Worm (Caenorhabditis elegans) whole organism, L4 larva: ENCODE measurements around the gene K08D8.1.

Source experiments
- F26F4.8 ChIP-seq: fragments of 200-800 bp; sonication (Bioruptor generic); conservative IDR thresholded peaks from 2 replicates; pipeline ENCODE4 v1.3.6; 2022; ENCODE audit warnings: missing genetic modification characterization, missing compliant biosample characterization
- F37D6.2 ChIP-seq: sonication (generic microtip); optimal IDR thresholded peaks from 2 replicates; lab custom pipeline; 2016; ENCODE audit warnings: mild to moderate bottlenecking, missing genetic modification characterization, missing compliant biosample characterization
- F49E8.2 ChIP-seq: sonication (generic microtip); optimal IDR thresholded peaks from 2 replicates; lab custom pipeline; 2016; ENCODE audit warnings: missing compliant biosample characterization, mild to moderate bottlenecking, missing genetic modification characterization, borderline replicate concordance
- T26A8.4 ChIP-seq: fragments of 200-800 bp; sonication (Bioruptor generic); IDR thresholded peaks from 2 replicates; pipeline ENCODE4 v1.3.6; 2022; ENCODE audit warnings: missing genetic modification characterization, missing compliant biosample characterization
- Y48G9A.11 ChIP-seq: fragments of 200-800 bp; sonication (Bioruptor generic); IDR thresholded peaks from 2 replicates; pipeline ENCODE4 v1.3.6; 2022; ENCODE audit warnings: missing genetic modification reagents, missing genetic modification characterization, missing compliant biosample characterization
- Y5F2A.4 ChIP-seq: fragments of 200-800 bp; sonication (Bioruptor generic); optimal IDR thresholded peaks from 2 replicates; lab custom pipeline; 2018; ENCODE audit warnings: mild to moderate bottlenecking, missing genetic modification characterization, missing compliant biosample characterization
- Y75B8A.6 ChIP-seq: fragments of 200-800 bp; sonication (Bioruptor generic); IDR thresholded peaks from 2 replicates; pipeline ENCODE4 v1.3.6; 2022; ENCODE audit warnings: missing genetic modification reagents, missing genetic modification characterization, missing compliant biosample characterization
- aly-2 ChIP-seq: sonication (generic microtip); optimal IDR thresholded peaks from 2 replicates; lab custom pipeline; 2018; ENCODE audit warnings: missing biosample characterization, missing genetic modification characterization
- arid-1 ChIP-seq: fragments of 200-800 bp; sonication (Bioruptor generic); conservative IDR thresholded peaks from 2 replicates; pipeline ENCODE4 v1.3.6; 2022; ENCODE audit warnings: missing genetic modification reagents, missing genetic modification characterization, missing compliant biosample characterization
- ceh-28 ChIP-seq: fragments of 150-350 bp; optimal IDR thresholded peaks from 2 replicates; lab custom pipeline; 2014; ENCODE audit warnings: missing biosample characterization, missing genetic modification reagents, missing genetic modification characterization
- ceh-32 ChIP-seq: sonication (generic microtip); optimal IDR thresholded peaks from 2 replicates; lab custom pipeline; 2016; ENCODE audit warnings: mild to moderate bottlenecking, missing genetic modification characterization, missing compliant biosample characterization; ENCODE audit not compliant: poor library complexity
- ceh-62 ChIP-seq: sonication (generic microtip); optimal IDR thresholded peaks from 2 replicates; lab custom pipeline; 2017; ENCODE audit warnings: missing biosample characterization, missing genetic modification characterization
- ctbp-1 ChIP-seq: fragments of 200-800 bp; sonication (Bioruptor generic); IDR thresholded peaks from 2 replicates; pipeline ENCODE4 v1.3.6; 2022; ENCODE audit warnings: missing genetic modification reagents, missing genetic modification characterization, missing compliant biosample characterization
- daf-12 ChIP-seq: fragments of 150-350 bp; optimal IDR thresholded peaks from 2 replicates; lab custom pipeline; 2014; ENCODE audit warnings: missing biosample characterization, missing genetic modification reagents, missing genetic modification characterization
- dmd-6 ChIP-seq: fragments of 200-800 bp; sonication (Bioruptor generic); IDR thresholded peaks from 2 replicates; pipeline ENCODE4 v1.3.6; 2022; ENCODE audit warnings: missing genetic modification reagents, missing genetic modification characterization, missing compliant biosample characterization
- dmd-8 ChIP-seq: fragments of 200-800 bp; sonication (Bioruptor generic); IDR thresholded peaks from 2 replicates; pipeline ENCODE4 v1.3.6; 2022; ENCODE audit warnings: missing genetic modification characterization, missing compliant biosample characterization
- egl-27 ChIP-seq: sonication (generic microtip); optimal IDR thresholded peaks from 3 replicates; lab custom pipeline; 2017; ENCODE audit warnings: missing biosample characterization, missing genetic modification reagents, missing genetic modification characterization
- egl-43 ChIP-seq: fragments of 200-800 bp; sonication (Bioruptor generic); IDR thresholded peaks from 2 replicates; pipeline ENCODE4 v1.3.6; 2022; ENCODE audit warnings: missing genetic modification reagents, missing genetic modification characterization, missing compliant biosample characterization
- fos-1 ChIP-seq: fragments of 150-350 bp; optimal IDR thresholded peaks from 2 replicates; lab custom pipeline; 2014; ENCODE audit warnings: missing biosample characterization, missing genetic modification characterization
- gei-8 ChIP-seq: fragments of 200-800 bp; sonication (Bioruptor generic); optimal IDR thresholded peaks from 2 replicates; lab custom pipeline; 2018; ENCODE audit warnings: mild to moderate bottlenecking, missing genetic modification characterization, missing compliant biosample characterization
- hif-1 ChIP-seq, 2 experiments: sonication (generic microtip); optimal IDR thresholded peaks; 2 replicates each; lab custom pipeline; 2016 to 2017; ENCODE audit warnings: missing compliant biosample characterization in 2 of 2, missing genetic modification characterization in 2 of 2, missing genetic modification reagents in 2 of 2, missing genotype in 2 of 2, mild to moderate bottlenecking in 1 of 2
- hlh-11 ChIP-seq: fragments of 200-800 bp; sonication (Bioruptor generic); optimal IDR thresholded peaks from 2 replicates; lab custom pipeline; 2018; ENCODE audit warnings: mild to moderate bottlenecking, missing genetic modification characterization, missing compliant biosample characterization
- jun-1 ChIP-seq: fragments of 150-350 bp; optimal IDR thresholded peaks from 2 replicates; lab custom pipeline; 2014; ENCODE audit warnings: missing biosample characterization, missing genetic modification reagents, missing genetic modification characterization
- lin-15B ChIP-seq: fragments of 150-350 bp; sonication (generic microtip); optimal IDR thresholded peaks from 3 replicates; lab custom pipeline; 2014; ENCODE audit warnings: missing biosample characterization, missing genetic modification characterization
- lir-3 ChIP-seq: sonication (generic microtip); optimal IDR thresholded peaks from 2 replicates; lab custom pipeline; 2016; ENCODE audit warnings: mild to moderate bottlenecking, missing genetic modification characterization, missing compliant biosample characterization
- lsy-2 ChIP-seq, 2 experiments: fragments of 150-350 bp in 1 of 2; sonication (generic microtip) in 1 of 2; optimal IDR thresholded peaks; 2 replicates each; lab custom pipeline; 2014 to 2017; ENCODE audit warnings: missing biosample characterization in 2 of 2, missing genetic modification characterization in 2 of 2
- madf-9 ChIP-seq: fragments of 200-800 bp; sonication (Bioruptor generic); conservative IDR thresholded peaks from 2 replicates; pipeline ENCODE4 v1.3.6; 2022; ENCODE audit warnings: missing genetic modification reagents, missing genetic modification characterization, missing compliant biosample characterization
- mdt-29 ChIP-seq: fragments of 200-800 bp; sonication (Bioruptor generic); IDR thresholded peaks from 2 replicates; pipeline ENCODE4 v1.3.6; 2022; ENCODE audit warnings: missing genetic modification reagents, missing genetic modification characterization, missing compliant biosample characterization
- nhr-102 ChIP-seq: sonication (generic microtip); optimal IDR thresholded peaks from 2 replicates; lab custom pipeline; 2016; ENCODE audit warnings: mild to moderate bottlenecking, missing genetic modification characterization, moderate library complexity, missing compliant biosample characterization
- nhr-237 ChIP-seq: sonication (generic microtip); optimal IDR thresholded peaks from 2 replicates; lab custom pipeline; 2017; ENCODE audit warnings: missing biosample characterization, missing genetic modification characterization
- nhr-28 ChIP-seq: fragments of 150-350 bp; optimal IDR thresholded peaks from 2 replicates; lab custom pipeline; 2014; ENCODE audit warnings: missing biosample characterization, missing genetic modification characterization
- nhr-48 ChIP-seq: sonication (generic microtip); optimal IDR thresholded peaks from 2 replicates; lab custom pipeline; 2016; ENCODE audit warnings: mild to moderate bottlenecking, missing genetic modification characterization, missing compliant biosample characterization
- nhr-76 ChIP-seq: fragments of 150-350 bp; optimal IDR thresholded peaks from 2 replicates; lab custom pipeline; 2014; ENCODE audit warnings: missing biosample characterization, missing genetic modification characterization
- nhr-77 ChIP-seq: fragments of 150-350 bp; optimal IDR thresholded peaks from 2 replicates; lab custom pipeline; 2014; ENCODE audit warnings: missing biosample characterization, missing genetic modification characterization
- php-3 ChIP-seq: fragments of 200-800 bp; sonication (Bioruptor generic); IDR thresholded peaks from 2 replicates; pipeline ENCODE4 v1.3.6; 2022; ENCODE audit warnings: missing genetic modification reagents, missing genetic modification characterization, missing compliant biosample characterization
- pqm-1 ChIP-seq: sonication (generic microtip); optimal IDR thresholded peaks from 2 replicates; lab custom pipeline; 2017; ENCODE audit warnings: missing biosample characterization, missing genetic modification characterization
- tag-97 ChIP-seq: fragments of 200-800 bp; sonication (Bioruptor generic); IDR thresholded peaks from 2 replicates; pipeline ENCODE4 v1.3.6; 2022; ENCODE audit warnings: missing genetic modification characterization, missing compliant biosample characterization
- tra-1 ChIP-seq: fragments of 200-800 bp; sonication (Bioruptor generic); IDR thresholded peaks from 2 replicates; pipeline ENCODE4 v1.3.6; 2022; ENCODE audit warnings: missing genetic modification reagents, missing genetic modification characterization, missing compliant biosample characterization
- zag-1 ChIP-seq: fragments of 150-350 bp; optimal IDR thresholded peaks from 2 replicates; lab custom pipeline; 2014; ENCODE audit warnings: missing biosample characterization, missing genetic modification characterization
- zfp-2 ChIP-seq: sonication (generic microtip); optimal IDR thresholded peaks from 2 replicates; lab custom pipeline; 2016; ENCODE audit warnings: mild to moderate bottlenecking, missing genetic modification characterization, missing compliant biosample characterization

Gene K08D8.1

ce11 chrIV:12869383-12869782 is 22.9 kb upstream of the K08D8.1 start:
- TF ChIP-seq daf-12 (tag; lab: Kevin White, UChicago) (no peak), F49E8.2 (tag; lab: Kevin White, UChicago) (no peak), hif-1 (tag; optimal IDR thresholded peaks at IDR 0.05; lab: Kevin White, UChicago) (no peak), hlh-11 (tag; lab: Kevin White, UChicago) (peak; percentile 44), egl-43 (GFP tag; lab: Robert Waterston, UW) (no peak), pqm-1 (tag; lab: Kevin White, UChicago) (peak; percentile 73), ceh-28 (tag; lab: Kevin White, UChicago) (no peak), lir-3 (tag; lab: Kevin White, UChicago) (no peak), nhr-102 (tag; lab: Kevin White, UChicago) (no peak), dmd-6 (peak; percentile 71; the same call in 1 of the 2 replicates), aly-2 (no peak), dmd-8 (GFP tag; lab: Robert Waterston, UW) (no peak), T26A8.4 (GFP tag; lab: Robert Waterston, UW) (no peak), F37D6.2 (tag; lab: Kevin White, UChicago) (no peak), ceh-32 (tag; lab: Kevin White, UChicago) (no peak), madf-9 (GFP tag; lab: Robert Waterston, UW) (no peak), ctbp-1 (GFP tag; lab: Robert Waterston, UW) (no peak), nhr-28 (tag; lab: Kevin White, UChicago) (peak; percentile 11), egl-27 (no peak), Y5F2A.4 (GFP tag; lab: Kevin White, UChicago) (no peak), Y75B8A.6 (GFP tag; lab: Robert Waterston, UW) (no peak), mdt-29 (GFP tag; lab: Robert Waterston, UW) (no peak), gei-8 (GFP tag; lab: Kevin White, UChicago) (no peak), arid-1 (GFP tag; lab: Robert Waterston, UW) (no peak), tag-97 (GFP tag; lab: Robert Waterston, UW) (no peak), Y48G9A.11 (GFP tag; lab: Robert Waterston, UW) (no peak), jun-1 (tag; lab: Kevin White, UChicago) (no peak), tra-1 (GFP tag; lab: Robert Waterston, UW) (no peak), F26F4.8 (no peak), lsy-2 (tag; optimal IDR thresholded peaks at IDR 0.05; lab: Kevin White, UChicago) (no peak), nhr-48 (tag; lab: Kevin White, UChicago) (peak; percentile 4), nhr-76 (tag; lab: Kevin White, UChicago) (no peak), nhr-237 (no peak)
- TF ChIP-seq, all 104 proteins: peak for 5

- no peak for TF ChIP-seq lin-15B (tag; lab: Kevin White, UChicago)
- TF ChIP-seq zfp-2 (tag; lab: Kevin White, UChicago): no peak
- TF ChIP-seq fos-1: no peak
Measured at ce11 chrIV:12869812-12870211, 22.5 kb upstream of the K08D8.1 start.

- TF ChIP-seq tag-97 (GFP tag; lab: Robert Waterston, UW): no peak
- TF ChIP-seq tra-1 (GFP tag; lab: Robert Waterston, UW): no peak
- no peak for TF ChIP-seq ceh-62 (tag; lab: Kevin White, UChicago)
- TF ChIP-seq Y75B8A.6 (GFP tag; lab: Robert Waterston, UW): no peak
- TF ChIP-seq php-3 (GFP tag; lab: Robert Waterston, UW): peak; percentile 70
- TF ChIP-seq nhr-77: no peak
- no peak for TF ChIP-seq nhr-237
- TF ChIP-seq egl-27: no peak
- peak; percentile 21; the same call in 1 of the 2 replicates for TF ChIP-seq dmd-6
- TF ChIP-seq egl-43 (GFP tag; lab: Robert Waterston, UW): no peak
- no peak for TF ChIP-seq zag-1 (tag; lab: Kevin White, UChicago)
- peak; percentile 8 for TF ChIP-seq nhr-28 (tag; lab: Kevin White, UChicago)
Measured at ce11 chrIV:12870315-12870714, 22.0 kb upstream of the K08D8.1 start.
